Fruit fly (Drosophila melanogaster): ENCODE data around the gene aurA.
"Not testable (repeated sequence)": the region's sequence is repeated elsewhere in the genome, so short reads cannot be mapped to it uniquely, and the experiment has no call there.

Gene aurA

dm6 chr3R:11962739-11963214, at the start of gene aurA, which contains the start of gene CG3281:
TSS of gene aurA (plus strand) at chr3R:11963124.
TSS of gene CG3281 (minus strand) at chr3R:11962805.
- TF ChIP-seq usp (GFP tag; optimal IDR thresholded peaks at IDR 0.05) (no peak), Dll (optimal IDR thresholded peaks at IDR 0.05) (no peak)

dm6 chr3R:11920605-11921004, 42.3 kb upstream of the aurA start:
- no peak for TF ChIP-seq EcR (GFP tag; optimal IDR thresholded peaks at IDR 0.05)

- no peak for TF ChIP-seq CG8478 (optimal IDR thresholded peaks at IDR 0.05)
- no peak for TF ChIP-seq Dll (optimal IDR thresholded peaks at IDR 0.05)
- no peak for TF ChIP-seq pan (optimal IDR thresholded peaks at IDR 0.05)
- no peak for TF ChIP-seq usp (GFP tag; optimal IDR thresholded peaks at IDR 0.05)
Measured at dm6 chr3R:11930962-11931361, 32.0 kb upstream of the aurA start, which contains the start of gene CG14731. TSS of gene CG14731 (plus strand) at chr3R:11931262.

- TF ChIP-seq EcR (GFP tag; optimal IDR thresholded peaks at IDR 0.05), result no peak
Measured at dm6 chr3R:11933903-11934302, 29.0 kb upstream of the aurA start.

- TF ChIP-seq pan (optimal IDR thresholded peaks at IDR 0.05) (no peak), Dll (optimal IDR thresholded peaks at IDR 0.05) (no peak), usp (GFP tag; optimal IDR thresholded peaks at IDR 0.05) (no peak), psq (optimal IDR thresholded peaks at IDR 0.05) (no peak), EcR (GFP tag; optimal IDR thresholded peaks at IDR 0.05) (no peak), CG8478 (optimal IDR thresholded peaks at IDR 0.05) (no peak)
Measured at dm6 chr3R:11937427-11938114, 25.4 kb upstream of the aurA start.

- TF ChIP-seq CG8478 (optimal IDR thresholded peaks at IDR 0.05) (no peak), usp (GFP tag; optimal IDR thresholded peaks at IDR 0.05) (no peak), Dll (optimal IDR thresholded peaks at IDR 0.05) (no peak), EcR (GFP tag; optimal IDR thresholded peaks at IDR 0.05) (no peak)
Measured at dm6 chr3R:11941116-11941515, 21.8 kb upstream of the aurA start.

dm6 chr3R:11945450-11946317, 17.2 kb upstream of the aurA start:
- TF ChIP-seq usp (GFP tag; optimal IDR thresholded peaks at IDR 0.05), result no peak
- TF ChIP-seq pan (optimal IDR thresholded peaks at IDR 0.05), result no peak
- TF ChIP-seq EcR (GFP tag; optimal IDR thresholded peaks at IDR 0.05), result no peak
- TF ChIP-seq Dll (optimal IDR thresholded peaks at IDR 0.05), result no peak
- TF ChIP-seq CG8478 (optimal IDR thresholded peaks at IDR 0.05), result no peak
- TF ChIP-seq psq (optimal IDR thresholded peaks at IDR 0.05), result no peak

dm6 chr3R:11947079-11947869, 15.7 kb upstream of the aurA start:
- TF ChIP-seq usp (GFP tag; optimal IDR thresholded peaks at IDR 0.05) (no peak), psq (optimal IDR thresholded peaks at IDR 0.05) (no peak), pan (optimal IDR thresholded peaks at IDR 0.05) (no peak), CG8478 (optimal IDR thresholded peaks at IDR 0.05) (no peak), Dll (optimal IDR thresholded peaks at IDR 0.05) (no peak), EcR (GFP tag; optimal IDR thresholded peaks at IDR 0.05) (no peak)

- TF ChIP-seq psq (optimal IDR thresholded peaks at IDR 0.05), result no peak
- TF ChIP-seq CG8478 (optimal IDR thresholded peaks at IDR 0.05), result no peak
- TF ChIP-seq Dll (optimal IDR thresholded peaks at IDR 0.05), result no peak
- TF ChIP-seq EcR (GFP tag; optimal IDR thresholded peaks at IDR 0.05), result no peak
- TF ChIP-seq usp (GFP tag; optimal IDR thresholded peaks at IDR 0.05), result no peak
- TF ChIP-seq pan (optimal IDR thresholded peaks at IDR 0.05), result no peak
Measured at dm6 chr3R:11947959-11948358, 15.0 kb upstream of the aurA start.

dm6 chr3R:11948903-11949358, 14.0 kb upstream of the aurA start, which contains the start of gene Cad87A:
TSS of gene Cad87A (minus strand) at chr3R:11949129.
- no peak for TF ChIP-seq psq (optimal IDR thresholded peaks at IDR 0.05)
- no peak for TF ChIP-seq pan (optimal IDR thresholded peaks at IDR 0.05)
- no peak for TF ChIP-seq usp (GFP tag; optimal IDR thresholded peaks at IDR 0.05)
- TF ChIP-seq Dll (optimal IDR thresholded peaks at IDR 0.05), result no peak
- no peak for TF ChIP-seq EcR (GFP tag; optimal IDR thresholded peaks at IDR 0.05)
- no peak for TF ChIP-seq CG8478 (optimal IDR thresholded peaks at IDR 0.05)

- TF ChIP-seq EcR (GFP tag; optimal IDR thresholded peaks at IDR 0.05), result no peak
Measured at dm6 chr3R:11949387-11950029, 13.4 kb upstream of the aurA start, which contains the start of gene CG31211. TSS of gene CG31211 (plus strand) at chr3R:11949680.

dm6 chr3R:11956444-11956843, 6.5 kb upstream of the aurA start, which contains the start of gene Hsp70Aa:
TSS of gene Hsp70Aa (minus strand) at chr3R:11956544.
- not testable (repeated sequence) for TF ChIP-seq EcR (GFP tag; optimal IDR thresholded peaks at IDR 0.05); pan (optimal IDR thresholded peaks at IDR 0.05); Dll (optimal IDR thresholded peaks at IDR 0.05)
